Worm (Caenorhabditis elegans) whole organism, L4/young adult: ENCODE results near the gene mca-1.

Source experiments
- W03F9.2 ChIP-seq: fragments of 150-350 bp; optimal IDR thresholded peaks from 2 replicates; lab custom pipeline; 2014; ENCODE audit warnings: missing biosample characterization, missing genetic modification characterization
- dao-5 ChIP-seq: sonication (generic microtip); optimal IDR thresholded peaks from 2 replicates; lab custom pipeline; 2016; ENCODE audit warnings: missing genotype, missing genetic modification characterization, moderate library complexity, missing compliant biosample characterization
- him-1 ChIP-seq: sonication (generic microtip); optimal IDR thresholded peaks from 2 replicates; lab custom pipeline; 2016; ENCODE audit warnings: missing genotype, missing genetic modification reagents, missing genetic modification characterization, missing compliant biosample characterization

DNA sequence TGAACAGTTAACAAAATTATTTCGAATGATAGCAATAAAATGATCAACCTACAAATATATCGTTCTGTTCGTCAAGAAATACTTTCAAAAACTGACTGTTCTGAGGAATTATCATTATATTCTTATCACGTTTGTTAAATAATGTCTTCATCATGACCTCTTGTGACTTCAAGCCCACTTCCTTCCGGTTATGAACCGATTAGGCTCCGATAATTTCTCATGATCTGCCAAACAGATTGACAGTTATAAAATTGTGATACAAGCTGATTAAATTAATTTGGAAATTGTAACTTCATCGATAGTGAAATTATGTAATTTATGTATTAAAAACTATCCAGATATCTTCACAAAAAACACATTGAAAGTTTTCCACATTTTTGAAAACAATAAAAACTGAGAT lies 46.1 kb upstream of the mca-1 start, which contains the start of gene ins-8:
- TF ChIP-seq him-1 (tag; lab: Kevin White, UChicago) (no peak), dao-5 (tag; lab: Kevin White, UChicago) (no peak), W03F9.2 (tag; lab: Kevin White, UChicago) (no peak)
